Worm (Caenorhabditis elegans) whole organism, L4/young adult: ENCODE results near the gene C25E10.17.

Source experiments
- W03F9.2 ChIP-seq: fragments of 150-350 bp; optimal IDR thresholded peaks from 2 replicates; lab custom pipeline; 2014; ENCODE audit warnings: missing biosample characterization, missing genetic modification characterization
- dao-5 ChIP-seq: sonication (generic microtip); optimal IDR thresholded peaks from 2 replicates; lab custom pipeline; 2016; ENCODE audit warnings: missing genotype, missing genetic modification characterization, moderate library complexity, missing compliant biosample characterization
- him-1 ChIP-seq: sonication (generic microtip); optimal IDR thresholded peaks from 2 replicates; lab custom pipeline; 2016; ENCODE audit warnings: missing genotype, missing genetic modification reagents, missing genetic modification characterization, missing compliant biosample characterization

DNA sequence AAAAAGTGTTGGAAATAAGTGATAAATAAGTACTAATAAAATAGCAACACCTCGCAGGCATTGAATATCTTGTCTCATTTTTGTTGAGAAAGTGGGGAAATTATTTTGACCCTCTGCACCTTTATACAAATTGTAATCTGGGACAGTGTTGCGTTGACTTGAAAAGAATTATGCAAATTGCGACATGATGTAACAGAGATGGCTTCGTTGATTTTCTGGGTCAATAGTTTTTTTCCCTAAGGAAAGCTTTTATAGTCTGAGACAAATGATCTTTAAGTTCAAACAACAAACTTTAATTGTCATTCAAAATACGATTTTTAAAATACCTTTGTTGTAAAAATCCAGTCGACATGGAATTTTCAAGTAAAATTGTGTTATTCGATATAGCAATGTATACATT lies 22.7 kb downstream of the C25E10.17 start, which contains the start of gene bus-1:
- no peak for TF ChIP-seq him-1
- no peak for TF ChIP-seq dao-5
- TF ChIP-seq W03F9.2 (tag; lab: Kevin White, UChicago): no peak
